Worm (Caenorhabditis elegans) whole organism, mixed stage, embryonic: Measurements from ENCODE around the gene ZK377.15.

Source experiments
- M03D4.4 ChIP-seq: sonication (generic microtip); optimal IDR thresholded peaks from 2 replicates; lab custom pipeline; 2017; ENCODE audit warnings: mild to moderate bottlenecking, missing genetic modification characterization, missing compliant biosample characterization
- bed-3 ChIP-seq: fragments of 200-800 bp; sonication (Bioruptor generic); optimal IDR thresholded peaks from 3 replicates; lab custom pipeline; 2018; ENCODE audit warnings: mild to moderate bottlenecking, missing genetic modification characterization, moderate library complexity, missing compliant biosample characterization
- blmp-1 ChIP-seq: fragments of 150-350 bp; optimal IDR thresholded peaks from 2 replicates; lab custom pipeline; 2014; ENCODE audit warnings: missing biosample characterization, missing genetic modification characterization
- ceh-39 ChIP-seq: fragments of 150-350 bp; optimal IDR thresholded peaks from 2 replicates; lab custom pipeline; 2014; ENCODE audit warnings: missing biosample characterization, missing genetic modification characterization
- ceh-43 ChIP-seq: fragments of 200-800 bp; sonication (Bioruptor generic); optimal IDR thresholded peaks from 2 replicates; lab custom pipeline; 2018; ENCODE audit warnings: mild to moderate bottlenecking, missing genetic modification characterization, moderate library complexity, missing compliant biosample characterization
- ceh-83 ChIP-seq: fragments of 200-800 bp; sonication (Bioruptor generic); optimal IDR thresholded peaks from 2 replicates; lab custom pipeline; 2018; ENCODE audit warnings: mild to moderate bottlenecking, missing genetic modification characterization, missing compliant biosample characterization
- ces-1 ChIP-seq: fragments of 150-350 bp; optimal IDR thresholded peaks from 2 replicates; lab custom pipeline; 2014; ENCODE audit warnings: missing biosample characterization, missing genetic modification reagents, missing genetic modification characterization
- cnd-1 ChIP-seq: fragments of 200-800 bp; sonication (Bioruptor generic); optimal IDR thresholded peaks from 2 replicates; lab custom pipeline; 2018; ENCODE audit warnings: mild to moderate bottlenecking, missing genetic modification characterization, missing compliant biosample characterization
- drap-1 ChIP-seq: fragments of 200-800 bp; sonication (Bioruptor generic); optimal IDR thresholded peaks from 3 replicates; lab custom pipeline; 2018; ENCODE audit warnings: mild to moderate bottlenecking, missing genetic modification characterization, missing compliant biosample characterization
- elt-1 ChIP-seq: sonication (generic microtip); optimal IDR thresholded peaks from 2 replicates; lab custom pipeline; 2017; ENCODE audit warnings: missing genetic modification characterization, mild to moderate bottlenecking, missing compliant biosample characterization, antibody characterized with exemption, moderate library complexity, borderline replicate concordance; ENCODE audit not compliant: insufficient read depth
- elt-3 ChIP-seq: fragments of 150-350 bp; optimal IDR thresholded peaks from 2 replicates; lab custom pipeline; 2014; ENCODE audit warnings: missing biosample characterization, missing genetic modification characterization
- flh-1 ChIP-seq: fragments of 200-800 bp; sonication (Bioruptor generic); optimal IDR thresholded peaks from 2 replicates; lab custom pipeline; 2018; ENCODE audit warnings: mild to moderate bottlenecking, missing genetic modification characterization, moderate library complexity, missing compliant biosample characterization
- ham-2 ChIP-seq: fragments of 200-800 bp; sonication (Bioruptor generic); optimal IDR thresholded peaks from 2 replicates; lab custom pipeline; 2018; ENCODE audit warnings: mild to moderate bottlenecking, missing genetic modification characterization, missing compliant biosample characterization
- lin-13 ChIP-seq: fragments of 150-350 bp; optimal IDR thresholded peaks from 2 replicates; lab custom pipeline; 2014; ENCODE audit warnings: missing biosample characterization, missing genetic modification characterization
- lin-32 ChIP-seq: fragments of 200-800 bp; sonication (Bioruptor generic); optimal IDR thresholded peaks from 2 replicates; lab custom pipeline; 2018; ENCODE audit warnings: mild to moderate bottlenecking, missing genetic modification characterization, missing compliant biosample characterization
- lsy-2 ChIP-seq: fragments of 150-350 bp; optimal IDR thresholded peaks from 2 replicates; lab custom pipeline; 2014; ENCODE audit warnings: missing biosample characterization, missing genetic modification characterization
- mab-5 ChIP-seq: fragments of 150-350 bp; optimal IDR thresholded peaks from 2 replicates; lab custom pipeline; 2014; ENCODE audit warnings: missing biosample characterization, missing genetic modification characterization
- mep-1 ChIP-seq: fragments of 150-350 bp; optimal IDR thresholded peaks from 2 replicates; lab custom pipeline; 2017; ENCODE audit warnings: missing biosample characterization, missing genetic modification reagents, missing genetic modification characterization, inconsistent platforms
- mls-2 ChIP-seq: sonication (generic microtip); optimal IDR thresholded peaks from 2 replicates; lab custom pipeline; 2016; ENCODE audit warnings: mild to moderate bottlenecking, missing genetic modification characterization, moderate library complexity, missing compliant biosample characterization
- nhr-12 ChIP-seq: fragments of 150-350 bp; optimal IDR thresholded peaks from 2 replicates; lab custom pipeline; 2014; ENCODE audit warnings: missing biosample characterization, missing genetic modification characterization
- nhr-2 ChIP-seq: fragments of 150-350 bp; optimal IDR thresholded peaks from 2 replicates; lab custom pipeline; 2014; ENCODE audit warnings: missing biosample characterization, missing genetic modification characterization
- nhr-28 ChIP-seq: fragments of 150-350 bp; optimal IDR thresholded peaks from 2 replicates; lab custom pipeline; 2014; ENCODE audit warnings: missing biosample characterization, missing genetic modification characterization
- nhr-76 ChIP-seq: sonication (generic microtip); optimal IDR thresholded peaks from 2 replicates; lab custom pipeline; 2017; ENCODE audit warnings: missing biosample characterization, missing genetic modification characterization
- pha-4 ChIP-seq: fragments of 150-350 bp; optimal IDR thresholded peaks from 2 replicates; lab custom pipeline; 2018; ENCODE audit warnings: missing biosample characterization, missing genetic modification reagents, missing genetic modification characterization
- snpc-4 ChIP-seq: fragments of 150-350 bp; optimal IDR thresholded peaks from 2 replicates; lab custom pipeline; 2014; ENCODE audit warnings: missing biosample characterization, missing genetic modification characterization
- tbx-8 ChIP-seq: fragments of 200-800 bp; sonication (Bioruptor generic); optimal IDR thresholded peaks from 2 replicates; lab custom pipeline; 2018; ENCODE audit warnings: mild to moderate bottlenecking, missing genetic modification characterization, moderate library complexity, missing compliant biosample characterization
- unc-39 ChIP-seq: fragments of 150-350 bp; optimal IDR thresholded peaks from 2 replicates; lab custom pipeline; 2014; ENCODE audit warnings: missing biosample characterization, missing genetic modification characterization
- unc-62 ChIP-seq: fragments of 150-350 bp; optimal IDR thresholded peaks from 2 replicates; lab custom pipeline; 2014; ENCODE audit warnings: missing biosample characterization, missing genetic modification reagents, missing genetic modification characterization
- zip-8 ChIP-seq: fragments of 150-350 bp; optimal IDR thresholded peaks from 2 replicates; lab custom pipeline; 2014; ENCODE audit warnings: missing biosample characterization, missing genetic modification characterization
- ztf-11 ChIP-seq: fragments of 150-350 bp; optimal IDR thresholded peaks from 2 replicates; lab custom pipeline; 2014; ENCODE audit warnings: missing biosample characterization, missing genetic modification characterization

The ZK377.15 gene

ce11 chrX:3505062-3505461 lies 39.4 kb upstream of the ZK377.15 start:
- TF ChIP-seq ham-2 (GFP tag; lab: Kevin White, UChicago) (no peak), mls-2 (no peak), tbx-8 (no peak), blmp-1 (tag; lab: Kevin White, UChicago) (no peak), nhr-2 (tag; lab: Kevin White, UChicago) (no peak), ceh-83 (no peak), mep-1 (tag; lab: Kevin White, UChicago) (no peak), nhr-76 (tag; lab: Kevin White, UChicago) (no peak), nhr-12 (tag; lab: Kevin White, UChicago) (no peak)

- TF ChIP-seq ham-2 (GFP tag; lab: Kevin White, UChicago): no peak
- TF ChIP-seq mls-2: no peak
- TF ChIP-seq ceh-43: no peak
- TF ChIP-seq ceh-83: no peak
- TF ChIP-seq elt-3: no peak
- no peak for TF ChIP-seq tbx-8
Measured at ce11 chrX:3503025-3503424, 37.3 kb upstream of the ZK377.15 start.

- no peak for TF ChIP-seq unc-62 (GFP tag; lab: Kevin White, UChicago)
- no peak for TF ChIP-seq lin-32 (GFP tag; lab: Kevin White, UChicago)
- TF ChIP-seq zip-8 (tag; lab: Kevin White, UChicago): no peak
- no peak for TF ChIP-seq elt-1
- no peak for TF ChIP-seq ces-1 (GFP tag; lab: Kevin White, UChicago)
- TF ChIP-seq ceh-39 (tag; lab: Kevin White, UChicago): no peak
- TF ChIP-seq lin-13 (tag; lab: Kevin White, UChicago): no peak
- TF ChIP-seq cnd-1: no peak
- no peak for TF ChIP-seq elt-3
- no peak for TF ChIP-seq ztf-11 (tag; lab: Kevin White, UChicago)
- no peak for TF ChIP-seq nhr-12 (tag; lab: Kevin White, UChicago)
- TF ChIP-seq lsy-2 (tag; lab: Kevin White, UChicago): no peak
- TF ChIP-seq, all 35 proteins: peak for 0
Measured at ce11 chrX:3500903-3501302, 35.2 kb upstream of the ZK377.15 start.

ce11 chrX:3500357-3500756 lies 34.7 kb upstream of the ZK377.15 start:
- no peak for TF ChIP-seq ces-1 (GFP tag; lab: Kevin White, UChicago)
- TF ChIP-seq bed-3 (GFP tag; lab: Kevin White, UChicago): no peak
- no peak for TF ChIP-seq ceh-83
- TF ChIP-seq nhr-28 (tag; lab: Kevin White, UChicago): no peak
- no peak for TF ChIP-seq nhr-2 (tag; lab: Kevin White, UChicago)
- TF ChIP-seq elt-1: no peak
- TF ChIP-seq M03D4.4 (tag; lab: Kevin White, UChicago): no peak
- no peak for TF ChIP-seq lin-13 (tag; lab: Kevin White, UChicago)
- no peak for TF ChIP-seq ceh-43
- TF ChIP-seq drap-1 (GFP tag; lab: Kevin White, UChicago): no peak
- no peak for TF ChIP-seq ceh-39 (tag; lab: Kevin White, UChicago)
- no peak for TF ChIP-seq zip-8 (tag; lab: Kevin White, UChicago)
- TF ChIP-seq ham-2 (GFP tag; lab: Kevin White, UChicago): no peak

- no peak for TF ChIP-seq M03D4.4 (tag; lab: Kevin White, UChicago)
- no peak for TF ChIP-seq cnd-1
- no peak for TF ChIP-seq pha-4 (tag; lab: Kevin White, UChicago)
- no peak for TF ChIP-seq blmp-1 (tag; lab: Kevin White, UChicago)
- TF ChIP-seq ceh-39 (tag; lab: Kevin White, UChicago): no peak
- TF ChIP-seq nhr-2 (tag; lab: Kevin White, UChicago): no peak
- no peak for TF ChIP-seq unc-62 (GFP tag; lab: Kevin White, UChicago)
- TF ChIP-seq zip-8 (tag; lab: Kevin White, UChicago): no peak
- TF ChIP-seq ztf-11 (tag; lab: Kevin White, UChicago): no peak
- no peak for TF ChIP-seq tbx-8
- no peak for TF ChIP-seq lin-13 (tag; lab: Kevin White, UChicago)
- no peak for TF ChIP-seq unc-39
- TF ChIP-seq elt-3: no peak
- TF ChIP-seq mab-5 (tag; lab: Kevin White, UChicago): no peak
- TF ChIP-seq, all 35 proteins: peak for 0
Measured at ce11 chrX:3499867-3500266, 34.2 kb upstream of the ZK377.15 start.

ce11 chrX:3498953-3499352 lies 33.3 kb upstream of the ZK377.15 start, which contains the start of gene C12D12.1:
Gene C12D12.1 (plus strand): TSS chrX:3499253.
- TF ChIP-seq nhr-28 (tag; lab: Kevin White, UChicago) (no peak), elt-1 (no peak), lsy-2 (tag; lab: Kevin White, UChicago) (no peak), flh-1 (GFP tag; lab: Kevin White, UChicago) (no peak), lin-13 (tag; lab: Kevin White, UChicago) (no peak), snpc-4 (tag; lab: Kevin White, UChicago) (no peak), nhr-12 (tag; lab: Kevin White, UChicago) (no peak), ham-2 (GFP tag; lab: Kevin White, UChicago) (no peak), ceh-39 (tag; lab: Kevin White, UChicago) (no peak), ceh-83 (no peak), blmp-1 (tag; lab: Kevin White, UChicago) (no peak), bed-3 (GFP tag; lab: Kevin White, UChicago) (no peak)
